Worm (Caenorhabditis elegans): ENCODE data around the gene mog-3.
A peak's percentile ranks its signal among the peaks of the same experiment; 100 is the strongest.

Gene mog-3

ce11 chrIII:5346017-5346416, 37.6 kb downstream of the mog-3 start, which contains the start of gene glrx-21:
Gene glrx-21, minus strand, starts transcription at chrIII:5346117.
- TF ChIP-seq pqm-1 (tag; optimal IDR thresholded peaks at IDR 0.05): no peak
- TF ChIP-seq lin-15B (tag; optimal IDR thresholded peaks at IDR 0.05): no peak
- no peak for TF ChIP-seq hlh-17 (GFP tag; optimal IDR thresholded peaks at IDR 0.05; ENCODE audit: borderline replicate concordance)
- no peak for TF ChIP-seq nhr-47 (tag; optimal IDR thresholded peaks at IDR 0.05)
- no peak for TF ChIP-seq unc-30 (tag; optimal IDR thresholded peaks at IDR 0.05)
- no peak for TF ChIP-seq aha-1 (tag; optimal IDR thresholded peaks at IDR 0.05)
- TF ChIP-seq nhr-11 (tag; optimal IDR thresholded peaks at IDR 0.05): no peak
- no peak for TF ChIP-seq snpc-4 (tag; optimal IDR thresholded peaks at IDR 0.05)
- no peak for TF ChIP-seq zag-1 (tag; optimal IDR thresholded peaks at IDR 0.05)
- TF ChIP-seq ama-1 (optimal IDR thresholded peaks at IDR 0.05): no peak
- no peak for TF ChIP-seq egl-13 (tag; optimal IDR thresholded peaks at IDR 0.05)
- TF ChIP-seq lsy-2 (tag; optimal IDR thresholded peaks at IDR 0.05): no peak
- no peak for TF ChIP-seq C04F5.9 (tag; optimal IDR thresholded peaks at IDR 0.05)
- TF ChIP-seq ztf-4 (tag; optimal IDR thresholded peaks at IDR 0.05): no peak
- no peak for TF ChIP-seq skn-1 (tag; optimal IDR thresholded peaks at IDR 0.05)
- TF ChIP-seq isw-1 (GFP tag; IDR thresholded peaks at IDR 0.05): no peak
- TF ChIP-seq nhr-20 (tag; optimal IDR thresholded peaks at IDR 0.05): no peak
- TF ChIP-seq fkh-8 (tag; optimal IDR thresholded peaks at IDR 0.05): no peak

ce11 chrIII:5349250-5349649, 40.9 kb downstream of the mog-3 start, which contains the start of gene thoc-5:
Gene thoc-5, minus strand, starts transcription at chrIII:5349401.
- peak; percentile 92 for TF ChIP-seq C04F5.9 (tag; optimal IDR thresholded peaks at IDR 0.05)
- peak; percentile 75 for TF ChIP-seq lin-15B (tag; optimal IDR thresholded peaks at IDR 0.05)
- TF ChIP-seq ceh-63 (GFP tag; optimal IDR thresholded peaks at IDR 0.05): peak; percentile 68
- TF ChIP-seq zag-1 (tag; optimal IDR thresholded peaks at IDR 0.05): no peak
- TF ChIP-seq mab-9 (GFP tag; IDR thresholded peaks at IDR 0.05): peak; percentile 94
- peak; percentile 93 for TF ChIP-seq hlh-17 (GFP tag; optimal IDR thresholded peaks at IDR 0.05; ENCODE audit: borderline replicate concordance)
- no peak for TF ChIP-seq nhr-76 (tag; optimal IDR thresholded peaks at IDR 0.05)
- TF ChIP-seq mdl-1 (tag; optimal IDR thresholded peaks at IDR 0.05): peak in 1 of 2 experiments; percentile 54
- TF ChIP-seq nhr-85 (tag): peak; percentile 93
- no peak for TF ChIP-seq hpl-2 (GFP tag; optimal IDR thresholded peaks at IDR 0.05)
- peak; percentile 89 for TF ChIP-seq nhr-20 (tag; optimal IDR thresholded peaks at IDR 0.05)
- TF ChIP-seq zip-4 (GFP tag; optimal IDR thresholded peaks at IDR 0.05): peak; percentile 71
- peak; percentile 98 for TF ChIP-seq lir-3 (tag; optimal IDR thresholded peaks at IDR 0.05; ENCODE audit: poor library complexity)
- TF ChIP-seq nhr-90 (tag; optimal IDR thresholded peaks at IDR 0.05; ENCODE audit: poor library complexity): peak; percentile 96
- peak; percentile 96 for TF ChIP-seq nhr-47 (tag; optimal IDR thresholded peaks at IDR 0.05)
- TF ChIP-seq blmp-1 (tag; optimal IDR thresholded peaks at IDR 0.05): peak; percentile 69
- TF ChIP-seq sptf-1 (tag; optimal IDR thresholded peaks at IDR 0.05): no peak
- TF ChIP-seq fkh-10 (GFP tag; optimal IDR thresholded peaks at IDR 0.05): no peak
- TF ChIP-seq dsc-1 (tag; optimal IDR thresholded peaks at IDR 0.05): peak; percentile 97
- peak; percentile 28 for TF ChIP-seq aly-2 (tag; optimal IDR thresholded peaks at IDR 0.05)
- peak; percentile 95 to 98 (median 98) for TF ChIP-seq dpl-1 (GFP tag; optimal IDR thresholded peaks at IDR 0.05)
- TF ChIP-seq nhr-11 (tag; optimal IDR thresholded peaks at IDR 0.05): peak; percentile 49
- TF ChIP-seq swsn-7 (tag; optimal IDR thresholded peaks at IDR 0.05): peak; percentile 91
- TF ChIP-seq egl-27 (tag; optimal IDR thresholded peaks at IDR 0.05): no peak
- TF ChIP-seq nhr-12 (tag; optimal IDR thresholded peaks at IDR 0.05): no peak
- TF ChIP-seq ceh-8 (GFP tag; optimal IDR thresholded peaks at IDR 0.05): peak; percentile 76
- TF ChIP-seq unc-86 (tag; optimal IDR thresholded peaks at IDR 0.05): peak; percentile 86
- TF ChIP-seq hlh-4 (tag; optimal IDR thresholded peaks at IDR 0.05): peak; percentile 80
- TF ChIP-seq nhr-237 (tag; optimal IDR thresholded peaks at IDR 0.05): no peak
- peak; percentile 98 for TF ChIP-seq lin-35 (GFP tag; optimal IDR thresholded peaks at IDR 0.05)
- TF ChIP-seq ztf-11 (tag; optimal IDR thresholded peaks at IDR 0.05): peak; percentile 16 to 99
- TF ChIP-seq fkh-4 (tag; optimal IDR thresholded peaks at IDR 0.05; ENCODE audit: borderline replicate concordance): peak; percentile 99
- no peak for TF ChIP-seq tlp-1 (tag; optimal IDR thresholded peaks at IDR 0.05)
- TF ChIP-seq C16A3.4 (tag; optimal IDR thresholded peaks at IDR 0.05): peak; percentile 73
- TF ChIP-seq skn-1 (tag; optimal IDR thresholded peaks at IDR 0.05): peak; percentile 69
- peak; percentile 52 for TF ChIP-seq vab-15 (tag; optimal IDR thresholded peaks at IDR 0.05)
- no peak for TF ChIP-seq unc-30 (tag; optimal IDR thresholded peaks at IDR 0.05)
- TF ChIP-seq C34B4.2 (tag; optimal IDR thresholded peaks at IDR 0.05): peak; percentile 35
- peak; percentile 92 for TF ChIP-seq Y116A8C.19 (tag; optimal IDR thresholded peaks at IDR 0.05; ENCODE audit: borderline replicate concordance)
- TF ChIP-seq nhr-71 (tag; optimal IDR thresholded peaks at IDR 0.05): peak; percentile 95
- TF ChIP-seq egl-13 (tag; optimal IDR thresholded peaks at IDR 0.05): peak; percentile 95
- TF ChIP-seq nhr-84 (tag; optimal IDR thresholded peaks at IDR 0.05): no peak
